Fruit fly (Drosophila melanogaster) whole organism, adult: ENCODE data around the gene CG33003.

Experiments used
- CG11617 ChIP-seq: fragments of 200-800 bp; sonication (Bioruptor generic); optimal IDR thresholded peaks from 2 replicates; lab custom pipeline; 2017; ENCODE audit warnings: mild to moderate bottlenecking, missing biosample characterization, missing genetic modification reagents, missing genetic modification characterization
- CG12768 ChIP-seq: fragments of 200-800 bp; sonication (Bioruptor generic); optimal IDR thresholded peaks from 2 replicates; lab custom pipeline; 2017; ENCODE audit warnings: missing biosample characterization, missing genetic modification characterization, mild to moderate bottlenecking, moderate library complexity, missing genetic modification reagents
- CG7101 ChIP-seq: fragments of 200-800 bp; sonication (Bioruptor generic); optimal IDR thresholded peaks from 2 replicates; lab custom pipeline; 2018; ENCODE audit warnings: missing biosample characterization, mild to moderate bottlenecking, missing genetic modification characterization, moderate library complexity
- Clk ChIP-seq: fragments of 200-800 bp; sonication (Bioruptor generic); optimal IDR thresholded peaks from 2 replicates; lab custom pipeline; 2017; ENCODE audit warnings: missing biosample characterization, missing genetic modification characterization
- Mnt ChIP-seq: fragments of 200-800 bp; sonication (Bioruptor generic); optimal IDR thresholded peaks from 2 replicates; lab custom pipeline; 2016; ENCODE audit warnings: missing biosample characterization, mild to moderate bottlenecking, missing genetic modification characterization
- bab1 ChIP-seq: fragments of 200-800 bp; sonication (Bioruptor generic); optimal IDR thresholded peaks from 3 replicates; lab custom pipeline; 2019; ENCODE audit warnings: missing biosample characterization, mild to moderate bottlenecking, missing genetic modification characterization, moderate library complexity
- kay ChIP-seq: fragments of 200-800 bp; sonication (Bioruptor generic); peaks from one replicate; lab custom pipeline; 2016; ENCODE audit warnings: missing biosample characterization, missing genetic modification characterization, borderline replicate concordance
- toe ChIP-seq: fragments of 200-800 bp; sonication (Bioruptor generic); optimal IDR thresholded peaks from 2 replicates; lab custom pipeline; 2016; ENCODE audit warnings: missing biosample characterization, missing genetic modification characterization

DNA sequence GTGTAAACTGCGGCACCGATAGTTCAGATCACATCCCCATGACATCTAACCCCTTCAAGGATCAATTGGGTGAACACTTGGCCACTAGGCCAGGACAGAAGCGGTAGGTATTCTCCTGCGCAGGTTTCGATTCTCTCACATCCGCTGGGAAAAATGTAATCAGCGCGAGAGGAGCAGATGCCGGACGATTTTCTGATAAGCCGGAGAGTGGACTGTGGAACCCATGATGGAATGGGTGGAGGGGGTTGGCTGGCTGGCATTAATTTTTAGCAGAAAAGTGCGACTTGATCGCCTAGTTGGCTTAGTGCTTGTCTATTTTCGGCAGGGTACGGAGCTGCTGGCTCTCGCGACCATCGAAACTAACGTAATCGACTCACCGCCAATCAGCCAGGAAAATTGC is 12.7 kb upstream of the CG33003 start, which contains the start of gene Tps1:
- TF ChIP-seq kay (GFP tag; lab: Kevin White, UChicago) (no peak), CG12768 (GFP tag; lab: Kevin White, UChicago) (no peak), CG7101 (no peak), bab1 (GFP tag; lab: Kevin White, UChicago) (no peak), Clk (GFP tag; lab: Kevin White, UChicago) (no peak), Mnt (GFP tag; lab: Kevin White, UChicago) (no peak), toe (GFP tag; lab: Kevin White, UChicago) (no peak), CG11617 (GFP tag; lab: Kevin White, UChicago) (no peak)
